Worm (Caenorhabditis elegans) whole organism, young adult: ENCODE results near the gene ZK380.2.

Experiments used
- C17E4.6 ChIP-seq: fragments of 200-800 bp; sonication (Bioruptor generic); IDR thresholded peaks from 2 replicates; pipeline ENCODE4 v1.3.6; 2022; ENCODE audit warnings: missing genetic modification reagents, missing genetic modification characterization, missing compliant biosample characterization
- F22D6.2 ChIP-seq: sonication (generic microtip); optimal IDR thresholded peaks from 2 replicates; lab custom pipeline; 2016; ENCODE audit warnings: mild to moderate bottlenecking, missing genetic modification characterization, missing compliant biosample characterization
- F23B12.7 ChIP-seq: sonication (generic microtip); optimal IDR thresholded peaks from 2 replicates; lab custom pipeline; 2017; ENCODE audit warnings: missing genetic modification characterization, mild to moderate bottlenecking, missing compliant biosample characterization, antibody characterized with exemption, moderate library complexity; ENCODE audit not compliant: insufficient read depth
- F49E8.2 ChIP-seq: sonication (generic microtip); optimal IDR thresholded peaks from 3 replicates; lab custom pipeline; 2017; ENCODE audit warnings: missing genetic modification characterization, mild to moderate bottlenecking, missing compliant biosample characterization, antibody characterized with exemption, moderate library complexity; ENCODE audit not compliant: insufficient read depth
- F57C9.4 ChIP-seq: sonication (generic microtip); optimal IDR thresholded peaks from 2 replicates; lab custom pipeline; 2017; ENCODE audit warnings: mild to moderate bottlenecking, missing genetic modification characterization, missing compliant biosample characterization
- K11D2.4 ChIP-seq: fragments of 200-800 bp; sonication (Bioruptor generic); IDR thresholded peaks from 2 replicates; pipeline ENCODE4 v1.3.6; 2022; ENCODE audit warnings: missing genetic modification reagents, missing genetic modification characterization, missing compliant biosample characterization
- K12H6.12 ChIP-seq: fragments of 200-800 bp; sonication (Bioruptor generic); optimal IDR thresholded peaks from 2 replicates; lab custom pipeline; 2018; ENCODE audit warnings: mild to moderate bottlenecking, missing genetic modification characterization, missing compliant biosample characterization
- T07F8.4 ChIP-seq: sonication (generic microtip); optimal IDR thresholded peaks from 2 replicates; lab custom pipeline; 2016; ENCODE audit warnings: mild to moderate bottlenecking, missing genetic modification characterization, moderate library complexity, missing compliant biosample characterization
- ZK185.1 ChIP-seq: sonication (generic microtip); optimal IDR thresholded peaks from 2 replicates; lab custom pipeline; 2016; ENCODE audit warnings: mild to moderate bottlenecking, missing genetic modification characterization, missing compliant biosample characterization; ENCODE audit not compliant: poor library complexity, severe bottlenecking
- akir-1 ChIP-seq: fragments of 200-800 bp; sonication (Bioruptor generic); optimal IDR thresholded peaks from 2 replicates; lab custom pipeline; 2018; ENCODE audit warnings: mild to moderate bottlenecking, missing genetic modification characterization, moderate library complexity, missing compliant biosample characterization
- atf-7 ChIP-seq: sonication (generic microtip); optimal IDR thresholded peaks from 2 replicates; lab custom pipeline; 2017; ENCODE audit warnings: mild to moderate bottlenecking, missing genetic modification characterization, missing compliant biosample characterization
- attf-5 ChIP-seq: fragments of 200-800 bp; sonication (Bioruptor generic); optimal IDR thresholded peaks from 2 replicates; lab custom pipeline; 2018; ENCODE audit warnings: mild to moderate bottlenecking, missing genetic modification characterization, missing compliant biosample characterization
- attf-6 ChIP-seq: fragments of 200-800 bp; sonication (Bioruptor generic); IDR thresholded peaks from 2 replicates; pipeline ENCODE4 v1.3.6; 2022; ENCODE audit warnings: missing genetic modification reagents, missing genetic modification characterization, missing compliant biosample characterization
- bed-1 ChIP-seq: fragments of 200-800 bp; sonication (Bioruptor generic); IDR thresholded peaks from 2 replicates; pipeline ENCODE4 v1.3.6; 2022; ENCODE audit warnings: missing genetic modification reagents, missing genetic modification characterization, missing compliant biosample characterization
- bed-2 ChIP-seq: fragments of 200-800 bp; sonication (Bioruptor generic); IDR thresholded peaks from 2 replicates; pipeline ENCODE4 v1.3.6; 2022; ENCODE audit warnings: missing genetic modification reagents, missing genetic modification characterization, missing compliant biosample characterization
- ceh-40 ChIP-seq: fragments of 200-800 bp; sonication (Bioruptor generic); IDR thresholded peaks from 2 replicates; pipeline ENCODE4 v1.3.6; 2022; ENCODE audit warnings: missing genetic modification characterization, missing compliant biosample characterization
- ceh-58 ChIP-seq: fragments of 200-800 bp; sonication (Bioruptor generic); IDR thresholded peaks from 2 replicates; pipeline ENCODE4 v1.3.6; 2022; ENCODE audit warnings: missing genetic modification characterization, missing compliant biosample characterization
- ceh-79 ChIP-seq: sonication (generic microtip); optimal IDR thresholded peaks from 2 replicates; lab custom pipeline; 2017; ENCODE audit warnings: mild to moderate bottlenecking, missing genetic modification characterization, missing compliant biosample characterization
- die-1 ChIP-seq: sonication (generic microtip); optimal IDR thresholded peaks from 2 replicates; lab custom pipeline; 2016; ENCODE audit warnings: missing genotype, mild to moderate bottlenecking, missing genetic modification characterization, missing compliant biosample characterization
- egl-18 ChIP-seq: fragments of 200-800 bp; sonication (Bioruptor generic); IDR thresholded peaks from 2 replicates; pipeline ENCODE4 v1.3.6; 2022; ENCODE audit warnings: missing genetic modification reagents, missing genetic modification characterization, missing compliant biosample characterization
- egl-44 ChIP-seq: fragments of 200-800 bp; sonication (Bioruptor generic); IDR thresholded peaks from 2 replicates; pipeline ENCODE4 v1.3.6; 2022; ENCODE audit warnings: missing genetic modification reagents, missing genetic modification characterization, missing compliant biosample characterization
- egrh-3 ChIP-seq: fragments of 200-800 bp; sonication (Bioruptor generic); IDR thresholded peaks from 2 replicates; pipeline ENCODE4 v1.3.6; 2022; ENCODE audit warnings: missing genetic modification reagents, missing genetic modification characterization, missing compliant biosample characterization
- ekl-4 ChIP-seq: fragments of 200-800 bp; sonication (Bioruptor generic); IDR thresholded peaks from 2 replicates; pipeline ENCODE4 v1.3.6; 2022; ENCODE audit warnings: missing genetic modification reagents, missing genetic modification characterization, missing compliant biosample characterization
- gei-17 ChIP-seq: fragments of 200-800 bp; sonication (Bioruptor generic); optimal IDR thresholded peaks from 2 replicates; lab custom pipeline; 2018; ENCODE audit warnings: mild to moderate bottlenecking, missing genetic modification characterization, missing compliant biosample characterization
- him-1 ChIP-seq: sonication (generic microtip); optimal IDR thresholded peaks from 2 replicates; lab custom pipeline; 2016; ENCODE audit warnings: missing genotype, missing genetic modification reagents, missing genetic modification characterization, missing compliant biosample characterization
- hlh-12 ChIP-seq: sonication (generic microtip); optimal IDR thresholded peaks from 2 replicates; lab custom pipeline; 2016; ENCODE audit warnings: missing genetic modification characterization, missing compliant biosample characterization
- hmg-20 ChIP-seq: fragments of 200-800 bp; sonication (Bioruptor generic); IDR thresholded peaks from 2 replicates; pipeline ENCODE4 v1.3.6; 2022; ENCODE audit warnings: missing genetic modification reagents, missing genetic modification characterization, missing compliant biosample characterization
- let-607 ChIP-seq, 2 experiments: fragments of 200-800 bp in 1 of 2; sonication (Bioruptor generic) in 1 of 2; sonication (generic microtip) in 1 of 2; optimal IDR thresholded peaks; 2 replicates each; lab custom pipeline; 2016 to 2018; ENCODE audit warnings: mild to moderate bottlenecking in 2 of 2, missing compliant biosample characterization in 2 of 2, missing genetic modification characterization in 2 of 2, moderate library complexity in 2 of 2, missing genotype in 1 of 2
- lin-35 ChIP-seq, 3 experiments: fragments of 150-350 bp in 2 of 3; sonication (generic microtip) in 1 of 3; optimal IDR thresholded peaks; 2 replicates each; lab custom pipeline; 2014 to 2018; ENCODE audit warnings: missing biosample characterization in 3 of 3, missing genetic modification characterization in 3 of 3, missing genetic modification reagents in 3 of 3
- lin-40 ChIP-seq: sonication (generic microtip); optimal IDR thresholded peaks from 2 replicates; lab custom pipeline; 2016; ENCODE audit warnings: missing genetic modification characterization, mild to moderate bottlenecking, missing compliant biosample characterization, missing genotype, missing genetic modification reagents
- lsl-1 ChIP-seq: fragments of 200-800 bp; sonication (Bioruptor generic); optimal IDR thresholded peaks from 2 replicates; lab custom pipeline; 2018; ENCODE audit warnings: mild to moderate bottlenecking, missing genetic modification characterization, moderate library complexity, missing compliant biosample characterization
- lsy-27 ChIP-seq: sonication (generic microtip); optimal IDR thresholded peaks from 2 replicates; lab custom pipeline; 2017; ENCODE audit warnings: missing genetic modification characterization, mild to moderate bottlenecking, missing compliant biosample characterization, antibody characterized with exemption, missing genotype, borderline replicate concordance; ENCODE audit not compliant: insufficient read depth
- madf-10 ChIP-seq: sonication (generic microtip); optimal IDR thresholded peaks from 2 replicates; lab custom pipeline; 2016; ENCODE audit warnings: mild to moderate bottlenecking, missing genetic modification characterization, missing compliant biosample characterization
- madf-6 ChIP-seq: fragments of 200-800 bp; sonication (Bioruptor generic); IDR thresholded peaks from 2 replicates; pipeline ENCODE4 v1.3.6; 2022; ENCODE audit warnings: missing genetic modification reagents, missing genetic modification characterization, missing compliant biosample characterization
- nfya-1 ChIP-seq: sonication (generic microtip); optimal IDR thresholded peaks from 2 replicates; lab custom pipeline; 2017; ENCODE audit warnings: antibody characterized with exemption, missing compliant biosample characterization, missing genetic modification characterization, borderline replicate concordance; ENCODE audit not compliant: insufficient read depth
- nhr-120 ChIP-seq: fragments of 200-800 bp; sonication (Bioruptor generic); IDR thresholded peaks from 2 replicates; pipeline ENCODE4 v1.3.6; 2022; ENCODE audit warnings: missing genetic modification characterization, missing compliant biosample characterization
- nhr-179 ChIP-seq: sonication (generic microtip); optimal IDR thresholded peaks from 2 replicates; lab custom pipeline; 2016; ENCODE audit warnings: mild to moderate bottlenecking, missing genetic modification characterization, missing compliant biosample characterization
- nhr-80 ChIP-seq: sonication (generic microtip); optimal IDR thresholded peaks from 2 replicates; lab custom pipeline; 2016; ENCODE audit warnings: missing genetic modification characterization, missing compliant biosample characterization
- nhr-90 ChIP-seq: sonication (generic microtip); optimal IDR thresholded peaks from 2 replicates; lab custom pipeline; 2016; ENCODE audit warnings: missing genotype, mild to moderate bottlenecking, missing genetic modification characterization, missing compliant biosample characterization
- pbrm-1 ChIP-seq: fragments of 200-800 bp; sonication (Bioruptor generic); IDR thresholded peaks from 2 replicates; pipeline ENCODE4 v1.3.6; 2022; ENCODE audit warnings: missing genetic modification reagents, missing genetic modification characterization, missing compliant biosample characterization
- rcor-1 ChIP-seq: fragments of 200-800 bp; sonication (Bioruptor generic); IDR thresholded peaks from 2 replicates; pipeline ENCODE4 v1.3.6; 2022; ENCODE audit warnings: missing genetic modification reagents, missing genetic modification characterization, missing compliant biosample characterization
- snpc-1.1 ChIP-seq: sonication (generic microtip); optimal IDR thresholded peaks from 2 replicates; lab custom pipeline; 2017; ENCODE audit warnings: missing genetic modification characterization, mild to moderate bottlenecking, missing compliant biosample characterization, antibody characterized with exemption, moderate library complexity, missing genotype, missing genetic modification reagents; ENCODE audit not compliant: insufficient read depth
- somi-1 ChIP-seq: fragments of 200-800 bp; sonication (Bioruptor generic); optimal IDR thresholded peaks from 2 replicates; lab custom pipeline; 2018; ENCODE audit warnings: mild to moderate bottlenecking, missing genetic modification characterization, missing compliant biosample characterization
- sptf-2 ChIP-seq: fragments of 200-800 bp; sonication (Bioruptor generic); optimal IDR thresholded peaks from 2 replicates; lab custom pipeline; 2018; ENCODE audit warnings: mild to moderate bottlenecking, missing genetic modification characterization, missing compliant biosample characterization
- tlf-1 ChIP-seq: fragments of 200-800 bp; sonication (Bioruptor generic); optimal IDR thresholded peaks from 2 replicates; lab custom pipeline; 2018; ENCODE audit warnings: mild to moderate bottlenecking, missing genetic modification characterization, missing compliant biosample characterization
- ztf-22 ChIP-seq: fragments of 200-800 bp; sonication (Bioruptor generic); optimal IDR thresholded peaks from 2 replicates; lab custom pipeline; 2018; ENCODE audit warnings: mild to moderate bottlenecking, missing genetic modification characterization, moderate library complexity, missing compliant biosample characterization
- ztf-25 ChIP-seq: fragments of 200-800 bp; sonication (Bioruptor generic); IDR thresholded peaks from 2 replicates; pipeline ENCODE4 v1.3.6; 2022; ENCODE audit warnings: missing genetic modification reagents, missing genetic modification characterization, missing compliant biosample characterization
- ztf-3 ChIP-seq: fragments of 200-800 bp; sonication (Bioruptor generic); optimal IDR thresholded peaks from 2 replicates; lab custom pipeline; 2018; ENCODE audit warnings: mild to moderate bottlenecking, missing genetic modification characterization, missing compliant biosample characterization

Gene ZK380.2

ce11 chrX:1627013-1627412 is 4.3 kb upstream of the ZK380.2 start:
- peak; percentile 14; the same call in 1 of the 2 replicates for TF ChIP-seq egrh-3 (GFP tag; lab: Robert Waterston, UW)
- TF ChIP-seq lsl-1 (GFP tag; lab: Kevin White, UChicago): no peak
- peak; percentile 89 for TF ChIP-seq T07F8.4
- TF ChIP-seq tlf-1 (GFP tag; lab: Kevin White, UChicago): peak; percentile 97
- TF ChIP-seq attf-5 (GFP tag; lab: Kevin White, UChicago): peak; percentile 53
- TF ChIP-seq akir-1 (GFP tag; lab: Kevin White, UChicago): peak; percentile 27
- TF ChIP-seq lin-40 (tag; lab: Kevin White, UChicago): peak; percentile 99
- TF ChIP-seq egl-44: peak; percentile 91
- peak; percentile 80 for TF ChIP-seq bed-2 (GFP tag; lab: Robert Waterston, UW)
- TF ChIP-seq F57C9.4 (tag; lab: Kevin White, UChicago): peak; percentile 35
- 0 out of 2 replicates have a peak, but pooled peaks have one; percentile 86 for TF ChIP-seq nhr-120 (GFP tag; lab: Robert Waterston, UW)
- TF ChIP-seq ceh-40 (GFP tag; lab: Robert Waterston, UW): no peak
- peak; percentile 93 for TF ChIP-seq nhr-90 (tag; lab: Kevin White, UChicago)
- peak; percentile 89 for TF ChIP-seq ztf-3 (GFP tag; lab: Kevin White, UChicago)
- peak; percentile 96 for TF ChIP-seq madf-10 (tag; lab: Kevin White, UChicago)
- no peak for TF ChIP-seq him-1 (tag; lab: Kevin White, UChicago)
- no peak for TF ChIP-seq ceh-79 (tag; lab: Kevin White, UChicago)
- TF ChIP-seq sptf-2 (GFP tag; lab: Kevin White, UChicago): peak; percentile 60
- no peak for TF ChIP-seq attf-6 (GFP tag; lab: Robert Waterston, UW)
- TF ChIP-seq ceh-58 (GFP tag; lab: Robert Waterston, UW): no peak
- TF ChIP-seq lin-35 (GFP tag; optimal IDR thresholded peaks at IDR 0.05; lab: Kevin White, UChicago): peak in 2 of 3 experiments; percentile 75 to 98
- peak; percentile 95 for TF ChIP-seq F22D6.2 (tag; lab: Kevin White, UChicago)
- peak; percentile 98 for TF ChIP-seq somi-1
- TF ChIP-seq ZK185.1 (tag; lab: Kevin White, UChicago): peak; percentile 98
- no peak for TF ChIP-seq bed-1 (GFP tag; lab: Robert Waterston, UW)
- no peak for TF ChIP-seq lsy-27
- peak; percentile 58 for TF ChIP-seq die-1
- peak; percentile 71 to 88 for TF ChIP-seq let-607 (tag; optimal IDR thresholded peaks at IDR 0.05; lab: Kevin White, UChicago)
- TF ChIP-seq F23B12.7 (tag; lab: Kevin White, UChicago): peak; percentile 98
- peak; percentile 97 for TF ChIP-seq atf-7 (tag; lab: Kevin White, UChicago)
- TF ChIP-seq hmg-20: peak; percentile 93
- peak; percentile 99 for TF ChIP-seq K11D2.4 (GFP tag; lab: Robert Waterston, UW)
- peak; percentile 89 for TF ChIP-seq nhr-80 (tag; lab: Kevin White, UChicago)
- TF ChIP-seq egl-18 (GFP tag; lab: Robert Waterston, UW): peak; percentile 88; the same call in 1 of the 2 replicates
- TF ChIP-seq C17E4.6 (GFP tag; lab: Robert Waterston, UW): peak; percentile 76
- peak; percentile 93 for TF ChIP-seq ekl-4 (GFP tag; lab: Robert Waterston, UW)
- TF ChIP-seq K12H6.12 (tag; lab: Kevin White, UChicago): peak; percentile 96
- TF ChIP-seq ztf-22: peak; percentile 76
- no peak for TF ChIP-seq nfya-1 (tag; lab: Kevin White, UChicago)
- TF ChIP-seq nhr-179 (tag; lab: Kevin White, UChicago): peak; percentile 47
- no peak for TF ChIP-seq F49E8.2 (tag; lab: Kevin White, UChicago)
- TF ChIP-seq hlh-12: peak; percentile 65
- peak; percentile 98 for TF ChIP-seq gei-17 (GFP tag; lab: Kevin White, UChicago)
- no peak for TF ChIP-seq ztf-25 (GFP tag; lab: Robert Waterston, UW)
- no peak for TF ChIP-seq madf-6
- TF ChIP-seq snpc-1.1 (tag; lab: Kevin White, UChicago): no peak
- TF ChIP-seq rcor-1 (GFP tag; lab: Robert Waterston, UW): peak; percentile 96
- peak; percentile 94 for TF ChIP-seq pbrm-1 (GFP tag; lab: Robert Waterston, UW)
